Worm (Caenorhabditis elegans): ENCODE results near the gene rgl-1.

DNA sequence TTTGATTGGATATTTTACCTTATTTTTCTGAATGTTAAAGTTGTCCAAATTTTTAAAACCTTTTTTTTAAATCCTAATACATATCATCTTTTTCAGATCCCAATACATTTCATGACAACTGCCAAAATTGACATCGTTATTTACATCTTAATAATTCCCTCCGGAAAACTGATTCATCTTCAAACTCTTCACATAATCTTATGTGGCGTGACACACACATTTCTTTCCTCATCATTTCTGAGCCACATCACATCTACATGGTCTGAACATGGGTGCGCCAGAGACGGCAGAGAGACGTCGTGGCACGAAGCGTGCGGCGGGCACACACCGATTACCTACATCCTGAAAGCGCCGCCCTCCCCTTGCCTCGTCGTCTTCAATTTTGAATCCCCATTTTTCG is 32.3 kb upstream of the rgl-1 start, which contains the start of gene tba-9:
- TF ChIP-seq fkh-8 (tag; optimal IDR thresholded peaks at IDR 0.05) (peak; percentile 28), lin-39 (tag; optimal IDR thresholded peaks at IDR 0.05) (no peak), nhr-237 (tag; optimal IDR thresholded peaks at IDR 0.05) (no peak), lin-14 (GFP tag; optimal IDR thresholded peaks at IDR 0.05) (peak; percentile 16), mab-9 (GFP tag; IDR thresholded peaks at IDR 0.05) (no peak), lin-15B (tag; optimal IDR thresholded peaks at IDR 0.05) (no peak), nhr-11 (tag; optimal IDR thresholded peaks at IDR 0.05) (no peak), mdl-1 (tag; optimal IDR thresholded peaks at IDR 0.05) (no peak)
